Worm (Caenorhabditis elegans) whole organism, L1 larva: ENCODE data around the gene scl-6.

ENCODE experiments used
- F16B12.6 ChIP-seq: fragments of 150-350 bp; optimal IDR thresholded peaks from 2 replicates; lab custom pipeline; 2014; ENCODE audit warnings: missing biosample characterization, missing genetic modification characterization
- alr-1 ChIP-seq: fragments of 200-800 bp; sonication (Bioruptor generic); optimal IDR thresholded peaks from 2 replicates; lab custom pipeline; 2018; ENCODE audit warnings: borderline replicate concordance, mild to moderate bottlenecking, missing genetic modification characterization, missing compliant biosample characterization
- ama-1 ChIP-seq: fragments of 150-350 bp; optimal IDR thresholded peaks from 2 replicates; lab custom pipeline; 2014
- blmp-1 ChIP-seq: fragments of 150-350 bp; optimal IDR thresholded peaks from 2 replicates; lab custom pipeline; 2014; ENCODE audit warnings: missing biosample characterization, missing genetic modification characterization
- ceh-63 ChIP-seq: fragments of 200-800 bp; sonication (Bioruptor generic); optimal IDR thresholded peaks from 2 replicates; lab custom pipeline; 2018; ENCODE audit warnings: mild to moderate bottlenecking, missing genetic modification characterization, missing compliant biosample characterization
- ceh-88 ChIP-seq: fragments of 200-800 bp; sonication (Bioruptor generic); IDR thresholded peaks from 2 replicates; pipeline ENCODE4 v1.3.6; 2022; ENCODE audit warnings: missing genetic modification characterization, missing compliant biosample characterization
- ces-1 ChIP-seq: fragments of 150-350 bp; optimal IDR thresholded peaks from 2 replicates; lab custom pipeline; 2014; ENCODE audit warnings: missing biosample characterization, missing genetic modification reagents, missing genetic modification characterization
- dpl-1 ChIP-seq, 3 experiments: fragments of 150-350 bp in 2 of 3; sonication (generic microtip) in 1 of 3; optimal IDR thresholded peaks; 2 replicates each; lab custom pipeline; 2014 to 2017; ENCODE audit warnings: missing biosample characterization in 3 of 3, missing genetic modification characterization in 3 of 3, missing genetic modification reagents in 3 of 3
- dsc-1 ChIP-seq: sonication (generic microtip); optimal IDR thresholded peaks from 2 replicates; lab custom pipeline; 2016; ENCODE audit warnings: mild to moderate bottlenecking, missing genetic modification characterization, missing compliant biosample characterization
- efl-1 ChIP-seq, 4 experiments: fragments of 150-350 bp; optimal IDR thresholded peaks in 3 of 4; peaks in 1 of 4; 1 replicate in 1 of 4; 2 replicates in 3 of 4; lab custom pipeline; 2014; ENCODE audit warnings: missing biosample characterization in 2 of 4, missing genetic modification characterization in 2 of 4, missing genetic modification reagents in 2 of 4
- egl-13 ChIP-seq: sonication (generic microtip); optimal IDR thresholded peaks from 2 replicates; lab custom pipeline; 2016; ENCODE audit warnings: missing genotype, missing genetic modification reagents, missing genetic modification characterization, missing compliant biosample characterization
- egl-27 ChIP-seq, 2 experiments: fragments of 150-350 bp in 1 of 2; sonication (generic microtip); optimal IDR thresholded peaks; 3 replicates each; lab custom pipeline; 2017 to 2018; ENCODE audit warnings: missing biosample characterization in 2 of 2, missing genetic modification characterization in 2 of 2, missing genetic modification reagents in 2 of 2
- elt-2 ChIP-seq: sonication (generic microtip); optimal IDR thresholded peaks from 2 replicates; lab custom pipeline; 2016; ENCODE audit warnings: missing genetic modification characterization, mild to moderate bottlenecking, inconsistent platforms, missing compliant biosample characterization, missing genetic modification reagents
- ets-5 ChIP-seq: fragments of 200-800 bp; sonication (Bioruptor generic); IDR thresholded peaks from 2 replicates; pipeline ENCODE4 v1.3.6; 2022; ENCODE audit warnings: missing genetic modification characterization, missing compliant biosample characterization
- fkh-10 ChIP-seq: sonication (generic microtip); optimal IDR thresholded peaks from 2 replicates; lab custom pipeline; 2017; ENCODE audit warnings: missing biosample characterization, missing genetic modification reagents, missing genetic modification characterization
- fkh-8 ChIP-seq: sonication (generic microtip); optimal IDR thresholded peaks from 2 replicates; lab custom pipeline; 2016; ENCODE audit warnings: mild to moderate bottlenecking, missing genetic modification characterization, missing compliant biosample characterization
- irx-1 ChIP-seq: sonication (generic microtip); optimal IDR thresholded peaks from 2 replicates; lab custom pipeline; 2016; ENCODE audit warnings: missing genetic modification characterization, missing compliant biosample characterization
- isw-1 ChIP-seq: fragments of 200-800 bp; sonication (Bioruptor generic); IDR thresholded peaks from 2 replicates; pipeline ENCODE4 v1.3.6; 2022; ENCODE audit warnings: missing genetic modification characterization, missing compliant biosample characterization
- lin-13 ChIP-seq: fragments of 150-350 bp; optimal IDR thresholded peaks from 2 replicates; lab custom pipeline; 2014; ENCODE audit warnings: missing biosample characterization, missing genetic modification reagents, missing genetic modification characterization
- lin-14 ChIP-seq: fragments of 200-800 bp; sonication (Bioruptor generic); optimal IDR thresholded peaks from 2 replicates; lab custom pipeline; 2018; ENCODE audit warnings: mild to moderate bottlenecking, missing genetic modification characterization, moderate library complexity, missing compliant biosample characterization
- lin-39 ChIP-seq: fragments of 150-350 bp; optimal IDR thresholded peaks from 2 replicates; lab custom pipeline; 2014; ENCODE audit warnings: missing biosample characterization, missing genetic modification reagents, missing genetic modification characterization
- lir-3 ChIP-seq: sonication (generic microtip); optimal IDR thresholded peaks from 2 replicates; lab custom pipeline; 2016; ENCODE audit warnings: mild to moderate bottlenecking, missing genetic modification characterization, moderate library complexity, missing compliant biosample characterization; ENCODE audit not compliant: poor library complexity
- lsy-2 ChIP-seq, 2 experiments: fragments of 150-350 bp; optimal IDR thresholded peaks; 2 replicates each; lab custom pipeline; 2014; ENCODE audit warnings: missing biosample characterization in 2 of 2, missing genetic modification characterization in 2 of 2
- mab-9 ChIP-seq: fragments of 200-800 bp; sonication (Bioruptor generic); IDR thresholded peaks from 2 replicates; pipeline ENCODE4 v1.3.6; 2022; ENCODE audit warnings: missing genetic modification reagents, missing genetic modification characterization, missing compliant biosample characterization
- nhr-19 ChIP-seq: fragments of 200-800 bp; sonication (Bioruptor generic); conservative IDR thresholded peaks from 2 replicates; pipeline ENCODE4 v1.3.6; 2022; ENCODE audit warnings: missing genetic modification characterization, missing compliant biosample characterization
- nhr-20 ChIP-seq: sonication (generic microtip); optimal IDR thresholded peaks from 2 replicates; lab custom pipeline; 2016; ENCODE audit warnings: mild to moderate bottlenecking, missing genetic modification characterization, missing compliant biosample characterization
- nhr-71 ChIP-seq: sonication (generic microtip); optimal IDR thresholded peaks from 2 replicates; lab custom pipeline; 2016; ENCODE audit warnings: mild to moderate bottlenecking, missing genetic modification characterization, moderate library complexity, missing compliant biosample characterization
- nhr-76 ChIP-seq: sonication (generic microtip); optimal IDR thresholded peaks from 2 replicates; lab custom pipeline; 2017; ENCODE audit warnings: missing biosample characterization, missing genetic modification characterization
- nhr-90 ChIP-seq: sonication (generic microtip); optimal IDR thresholded peaks from 2 replicates; lab custom pipeline; 2016; ENCODE audit warnings: mild to moderate bottlenecking, missing genetic modification characterization, missing compliant biosample characterization; ENCODE audit not compliant: poor library complexity
- pax-3 ChIP-seq: fragments of 200-800 bp; sonication (Bioruptor generic); optimal IDR thresholded peaks from 2 replicates; lab custom pipeline; 2018; ENCODE audit warnings: mild to moderate bottlenecking, missing genetic modification characterization, moderate library complexity, missing compliant biosample characterization
- snu-23 ChIP-seq: sonication (generic microtip); optimal IDR thresholded peaks from 2 replicates; lab custom pipeline; 2016; ENCODE audit warnings: missing genetic modification characterization, missing compliant biosample characterization
- tbx-2 ChIP-seq: sonication (generic microtip); optimal IDR thresholded peaks from 2 replicates; lab custom pipeline; 2016; ENCODE audit warnings: missing genetic modification characterization, missing compliant biosample characterization
- tlp-1 ChIP-seq: fragments of 150-350 bp; optimal IDR thresholded peaks from 2 replicates; lab custom pipeline; 2014; ENCODE audit warnings: missing biosample characterization, missing genetic modification characterization
- unc-130 ChIP-seq: fragments of 150-350 bp; optimal IDR thresholded peaks from 2 replicates; lab custom pipeline; 2017; ENCODE audit warnings: missing biosample characterization, missing genetic modification characterization, inconsistent platforms
- unc-30 ChIP-seq: sonication (generic microtip); optimal IDR thresholded peaks from 2 replicates; lab custom pipeline; 2017; ENCODE audit warnings: missing biosample characterization, missing genetic modification characterization
- unc-86 ChIP-seq: sonication (generic microtip); optimal IDR thresholded peaks from 2 replicates; lab custom pipeline; 2016; ENCODE audit warnings: missing genetic modification characterization, missing compliant biosample characterization
- xbp-1 ChIP-seq: sonication (generic microtip); optimal IDR thresholded peaks from 2 replicates; lab custom pipeline; 2016; ENCODE audit warnings: missing genetic modification characterization, missing compliant biosample characterization
- ztf-11 ChIP-seq, 2 experiments: sonication (generic microtip); optimal IDR thresholded peaks; 2 replicates each; lab custom pipeline; 2016 to 2017; ENCODE audit warnings: missing genetic modification characterization in 2 of 2, missing biosample characterization in 1 of 2, missing compliant biosample characterization in 1 of 2

The scl-6 gene

DNA sequence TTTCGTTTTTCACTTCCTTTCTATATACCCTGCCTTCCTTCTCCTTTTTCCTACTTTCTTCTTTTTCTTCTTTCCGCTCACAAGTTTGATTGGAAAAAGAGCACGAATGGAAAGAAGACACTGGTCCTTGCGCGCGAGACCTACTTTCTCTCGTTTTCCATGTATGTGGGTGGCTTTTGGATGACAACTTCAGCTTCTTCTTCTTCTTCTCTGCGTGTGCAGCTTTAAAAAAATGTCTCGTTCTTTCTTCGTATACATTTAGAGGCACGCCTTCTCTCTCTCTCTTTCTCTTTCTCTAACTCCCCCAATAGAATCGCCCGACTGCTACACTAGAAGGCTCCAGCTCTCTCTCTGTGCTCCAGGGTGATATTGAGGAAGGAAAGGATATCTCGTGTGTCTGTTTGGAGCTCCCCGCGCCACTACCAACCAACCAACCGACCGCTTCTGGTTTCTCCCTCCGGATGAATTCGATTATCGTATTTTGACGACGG lies 42.7 kb upstream of the scl-6 start (continued):
- peak; percentile 41 for TF ChIP-seq unc-86
- TF ChIP-seq fkh-8 (tag; lab: Kevin White, UChicago) = peak; percentile 85
- no peak for TF ChIP-seq nhr-19
- no peak for TF ChIP-seq ces-1
- peak; percentile 10 for TF ChIP-seq lin-13 (GFP tag; lab: Kevin White, UChicago)
- TF ChIP-seq isw-1 (GFP tag; lab: Robert Waterston, UW) = 0 out of 2 replicates have a peak, but pooled peaks have one; percentile 9
- peak; percentile 21 for TF ChIP-seq snu-23 (GFP tag; lab: Kevin White, UChicago)
- TF ChIP-seq irx-1 (tag; lab: Kevin White, UChicago) = no peak
- TF ChIP-seq lir-3 = no peak
- TF ChIP-seq xbp-1 (tag; lab: Kevin White, UChicago) = peak; percentile 13
- TF ChIP-seq fkh-10 (GFP tag; lab: Kevin White, UChicago) = peak; percentile 69
- TF ChIP-seq lsy-2 (tag; optimal IDR thresholded peaks at IDR 0.05; lab: Kevin White, UChicago) = peak in 1 of 2 experiments; percentile 48

DNA sequence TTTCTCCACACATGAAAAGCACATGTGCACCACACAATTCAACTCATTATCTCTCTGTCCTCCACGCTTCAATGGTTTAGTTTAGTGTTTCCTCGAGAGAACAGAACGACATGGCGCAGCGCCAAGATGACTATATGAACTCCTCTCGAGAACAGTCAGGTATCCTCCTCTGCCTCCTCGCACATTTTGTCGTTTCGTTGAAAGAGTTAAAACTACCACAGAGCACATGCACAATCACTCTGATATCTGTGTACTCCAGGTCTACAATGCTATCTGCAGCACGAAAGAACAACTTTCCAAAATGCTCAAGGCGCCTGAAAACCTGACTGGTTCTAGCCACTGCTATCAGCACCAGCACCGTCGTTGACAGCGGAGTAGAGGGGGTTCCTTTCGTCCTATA lies 41.8 kb upstream of the scl-6 start:
- TF ChIP-seq mab-9 (GFP tag; lab: Robert Waterston, UW) = no peak
- TF ChIP-seq efl-1 (optimal IDR thresholded peaks at IDR 0.05; lab: Kevin White, UChicago) = no peak
- peak in 1 of 2 experiments; percentile 70 for TF ChIP-seq efl-1 (GFP tag; optimal IDR thresholded peaks at IDR 0.05 in 1 of 2; lab: Kevin White, UChicago)
- peak; percentile 75 for TF ChIP-seq elt-2 (tag; lab: Kevin White, UChicago)

DNA sequence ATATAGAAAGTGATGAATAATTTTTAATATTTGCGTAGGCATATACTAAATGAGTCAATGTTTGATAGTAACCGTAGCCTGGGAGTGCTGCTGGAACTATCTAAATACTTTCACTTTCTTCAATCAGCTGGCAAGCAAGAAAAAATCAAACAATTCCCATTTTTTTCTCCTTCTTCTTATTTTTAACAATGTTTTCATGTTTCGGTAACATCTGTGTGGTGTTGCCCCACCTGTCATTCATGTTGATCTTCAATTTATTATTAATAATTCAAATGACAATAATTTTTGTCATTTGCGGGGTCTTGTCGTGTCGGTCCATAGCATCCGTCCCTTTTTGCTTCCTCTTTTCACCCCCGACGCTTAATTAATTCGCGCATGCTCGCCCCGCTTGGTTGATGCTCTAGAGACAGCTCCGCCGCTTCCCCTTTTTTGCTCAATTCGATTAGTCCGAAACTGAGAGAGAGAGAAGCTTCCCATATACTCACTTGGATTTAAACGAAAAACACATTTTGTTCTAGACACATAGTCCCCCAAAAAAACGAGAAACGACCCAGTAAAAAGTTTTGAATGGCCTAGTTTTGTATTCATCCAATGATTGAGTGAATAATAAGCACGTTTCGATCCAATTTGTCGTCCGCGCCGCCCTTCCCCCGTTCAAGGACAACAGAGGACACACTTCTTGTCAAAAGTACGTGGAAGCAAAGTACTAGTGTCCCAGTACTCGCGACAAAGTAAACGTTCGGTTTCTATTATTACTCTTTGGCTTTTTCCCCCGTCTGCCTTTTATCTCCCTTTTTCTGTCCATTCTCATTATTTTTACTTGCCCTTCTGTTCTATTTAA lies 40.5 kb upstream of the scl-6 start:
- TF ChIP-seq tbx-2 (peak; percentile 42), egl-13 (tag; lab: Kevin White, UChicago) (peak; percentile 63), lin-14 (GFP tag; lab: Kevin White, UChicago) (peak; percentile 70), ztf-11 (tag; optimal IDR thresholded peaks at IDR 0.05; lab: Kevin White, UChicago) (peak in 1 of 2 experiments; percentile 15), xbp-1 (tag; lab: Kevin White, UChicago) (no peak), fkh-8 (tag; lab: Kevin White, UChicago) (peak; percentile 8), nhr-76 (tag; lab: Kevin White, UChicago) (no peak), nhr-71 (peak; percentile 23), unc-86 (peak; percentile 1)
- TF ChIP-seq, all 84 proteins: peak for 7

DNA sequence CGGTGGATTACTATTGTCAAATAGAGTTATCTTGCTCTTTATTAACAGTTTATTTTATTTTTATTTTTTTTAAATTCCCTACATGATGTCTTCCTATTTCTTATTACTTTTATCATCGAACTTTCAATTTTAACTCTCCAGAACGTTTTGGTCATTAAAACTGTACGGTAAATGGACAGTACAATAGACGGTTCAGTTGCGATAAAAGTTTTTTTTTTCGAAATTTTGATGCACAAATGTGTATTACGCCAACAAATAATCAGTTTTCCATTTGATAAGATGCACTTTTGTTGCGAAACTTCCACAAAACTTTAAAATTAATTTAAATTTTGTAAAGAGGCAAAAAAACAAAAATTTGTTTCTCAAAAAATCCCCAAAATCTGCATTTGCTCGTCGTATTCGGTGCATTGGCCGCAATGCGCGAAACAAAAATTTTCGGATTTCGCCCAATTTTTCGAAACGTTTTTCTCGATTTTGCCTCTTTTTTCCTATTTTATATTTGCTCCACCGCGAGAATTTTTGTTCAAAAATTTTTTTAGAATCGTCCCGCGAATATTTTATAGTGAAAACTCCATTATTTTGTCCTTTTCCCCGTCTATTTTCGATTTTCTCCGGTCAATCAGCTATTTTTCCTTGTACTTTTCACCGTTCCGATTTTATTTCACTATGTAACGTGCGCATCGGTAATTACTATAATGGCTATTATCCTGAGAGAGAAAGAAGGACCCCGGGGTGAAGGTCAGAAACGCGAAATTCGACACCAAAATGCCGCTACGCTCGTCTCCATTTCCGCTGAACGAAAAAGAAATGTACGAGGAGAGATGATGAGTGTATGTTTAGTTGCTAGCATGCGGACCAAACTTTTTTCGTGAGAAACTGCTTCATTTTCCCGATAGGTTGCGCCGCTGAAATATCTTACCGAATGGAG lies 39.5 kb upstream of the scl-6 start:
- TF ChIP-seq dpl-1 (GFP tag; optimal IDR thresholded peaks at IDR 0.05; lab: Kevin White, UChicago) (peak in 2 of 3 experiments; percentile 2 to 36), pax-3 (tag; lab: Kevin White, UChicago) (no peak), F16B12.6 (tag; lab: Kevin White, UChicago) (peak; percentile 47), elt-2 (tag; lab: Kevin White, UChicago) (peak; percentile 3), blmp-1 (tag; lab: Kevin White, UChicago) (peak; percentile 16), efl-1 (optimal IDR thresholded peaks at IDR 0.05; lab: Kevin White, UChicago) (peak; percentile 29 to 44), efl-1 (GFP tag; optimal IDR thresholded peaks at IDR 0.05 in 1 of 2; lab: Kevin White, UChicago) (peak; percentile 68 to 95), dsc-1 (tag; lab: Kevin White, UChicago) (no peak)
- TF ChIP-seq, all 84 proteins: peak for 5

DNA sequence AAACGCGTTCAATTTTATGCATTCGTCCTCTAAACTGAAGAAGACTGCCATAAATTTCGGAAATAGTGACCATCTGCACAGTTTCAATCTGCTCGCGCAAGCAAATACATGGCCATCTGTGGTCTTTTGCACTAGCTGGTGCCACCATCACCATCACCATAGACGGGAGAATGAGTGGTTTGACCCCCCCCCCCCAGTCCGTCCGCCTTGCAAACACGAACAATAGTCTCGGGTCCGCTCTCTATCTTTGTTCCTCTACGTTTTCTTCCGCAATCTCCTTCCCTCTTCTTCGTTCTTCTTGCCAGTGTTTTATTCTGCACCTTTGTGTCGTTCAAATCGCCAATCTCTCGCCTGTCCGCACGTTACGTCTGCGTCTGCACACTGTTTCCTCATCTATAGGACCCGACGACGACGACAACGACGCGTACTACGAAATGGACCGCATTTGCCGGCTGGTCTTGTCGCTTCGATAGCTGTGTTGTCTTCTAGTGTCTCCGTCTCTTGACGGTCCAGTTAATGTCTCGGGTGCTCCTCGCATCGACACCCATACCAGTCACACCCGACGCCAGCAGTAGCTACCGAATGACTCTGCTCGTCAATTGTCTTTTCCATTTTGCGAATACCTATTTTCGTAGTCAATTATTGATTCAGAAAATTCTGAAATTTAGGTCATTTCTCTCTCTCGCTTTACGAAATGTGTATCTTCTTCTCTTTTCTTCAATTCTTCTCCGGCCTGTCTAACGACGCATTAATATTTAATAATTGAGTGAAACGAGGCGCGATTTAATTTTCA lies 38.7 kb upstream of the scl-6 start:
- no peak for TF ChIP-seq nhr-20 (tag; lab: Kevin White, UChicago)
- no peak for TF ChIP-seq unc-130 (tag; lab: Kevin White, UChicago)
- no peak for TF ChIP-seq lin-39 (tag; lab: Kevin White, UChicago)
- no peak for TF ChIP-seq unc-30 (tag; lab: Kevin White, UChicago)
- no peak for TF ChIP-seq alr-1
- TF ChIP-seq ama-1 = no peak
- no peak for TF ChIP-seq tlp-1 (tag; lab: Kevin White, UChicago)
- TF ChIP-seq nhr-90 (tag; lab: Kevin White, UChicago) = no peak
- no peak for TF ChIP-seq dpl-1 (GFP tag; optimal IDR thresholded peaks at IDR 0.05; lab: Kevin White, UChicago)
- no peak for TF ChIP-seq ets-5 (GFP tag; lab: Robert Waterston, UW)
- no peak for TF ChIP-seq ceh-88
- no peak for TF ChIP-seq egl-27 (tag; optimal IDR thresholded peaks at IDR 0.05; lab: Kevin White, UChicago)
- TF ChIP-seq ceh-63 (GFP tag; lab: Kevin White, UChicago) = no peak
